Worm (Caenorhabditis elegans): ENCODE data around the gene ttr-12.

The ttr-12 gene

ce11 chrV:20633619-20634018 is 25.0 kb upstream of the ttr-12 start, which contains the start of gene F46B3.15:
Gene F46B3.15, minus strand, starts transcription at chrV:20633719.
- TF ChIP-seq gmeb-2 (tag; optimal IDR thresholded peaks at IDR 0.05) (no peak), C38D4.7 (GFP tag; optimal IDR thresholded peaks at IDR 0.05) (no peak), ahr-1 (tag; optimal IDR thresholded peaks at IDR 0.05) (no peak), hlh-30 (tag; optimal IDR thresholded peaks at IDR 0.05; ENCODE audit: insufficient read depth) (no peak), hlh-6 (tag; optimal IDR thresholded peaks at IDR 0.05) (no peak), ceh-30 (tag; optimal IDR thresholded peaks at IDR 0.05) (no peak), C08G9.2 (tag; optimal IDR thresholded peaks at IDR 0.05) (no peak), sdc-2 (tag; optimal IDR thresholded peaks at IDR 0.05) (no peak), ceh-14 (tag; optimal IDR thresholded peaks at IDR 0.05) (no peak), Y22D7AL.16 (tag; optimal IDR thresholded peaks at IDR 0.05) (no peak), F13H6.1 (tag; optimal IDR thresholded peaks at IDR 0.05) (no peak), che-1 (tag; optimal IDR thresholded peaks at IDR 0.05) (no peak), pax-1 (tag; optimal IDR thresholded peaks at IDR 0.05) (no peak), ceh-45 (GFP tag; IDR thresholded peaks at IDR 0.05) (no peak), pag-3 (tag; optimal IDR thresholded peaks at IDR 0.05; ENCODE audit: borderline replicate concordance) (no peak)

ce11 chrV:20631255-20631654 is 22.7 kb upstream of the ttr-12 start, which contains the start of gene F46B3.14:
Gene F46B3.14, minus strand, starts transcription at chrV:20631355.
- TF ChIP-seq hlh-30 (tag; optimal IDR thresholded peaks at IDR 0.05; ENCODE audit: insufficient read depth): no peak
- TF ChIP-seq ceh-24 (tag; optimal IDR thresholded peaks at IDR 0.05): no peak
- no peak for TF ChIP-seq fax-1 (tag; optimal IDR thresholded peaks at IDR 0.05)
- no peak for TF ChIP-seq sox-2 (GFP tag; IDR thresholded peaks at IDR 0.05)
- no peak for TF ChIP-seq ets-4 (tag; optimal IDR thresholded peaks at IDR 0.05)
- no peak for TF ChIP-seq hlh-8 (tag; optimal IDR thresholded peaks at IDR 0.05)
- TF ChIP-seq pha-4 (tag; optimal IDR thresholded peaks at IDR 0.05): no peak
- no peak for TF ChIP-seq pqm-1 (tag; optimal IDR thresholded peaks at IDR 0.05)

ce11 chrV:20626043-20626761 is 17.6 kb upstream of the ttr-12 start, which contains the start of the genes F46B3.9 and srz-18:
Gene F46B3.9, minus strand, starts transcription at chrV:20626143.
Gene srz-18, plus strand, starts transcription at chrV:20626711.
- TF ChIP-seq ceh-34 (tag; optimal IDR thresholded peaks at IDR 0.05): no peak
- TF ChIP-seq ztf-16 (tag; optimal IDR thresholded peaks at IDR 0.05): no peak
- no peak for TF ChIP-seq dve-1 (tag; optimal IDR thresholded peaks at IDR 0.05)
- no peak for TF ChIP-seq ref-2 (tag; optimal IDR thresholded peaks at IDR 0.05)

ce11 chrV:20625260-20625659 is 16.7 kb upstream of the ttr-12 start:
- TF ChIP-seq dmd-4 (tag; optimal IDR thresholded peaks at IDR 0.05; ENCODE audit: borderline replicate concordance) (no peak), nfya-1 (tag; optimal IDR thresholded peaks at IDR 0.05) (no peak), ceh-34 (tag; optimal IDR thresholded peaks at IDR 0.05) (no peak), Y22D7AL.16 (tag; optimal IDR thresholded peaks at IDR 0.05) (no peak), unc-55 (GFP tag; optimal IDR thresholded peaks at IDR 0.05) (no peak), K02D7.2 (tag; optimal IDR thresholded peaks at IDR 0.05) (no peak), K09A11.1 (tag; optimal IDR thresholded peaks at IDR 0.05; ENCODE audit: insufficient read depth) (no peak), sox-2 (GFP tag; IDR thresholded peaks at IDR 0.05) (no peak), elt-2 (tag; optimal IDR thresholded peaks at IDR 0.05) (no peak), pat-9 (tag; optimal IDR thresholded peaks at IDR 0.05) (no peak), madf-2 (tag; optimal IDR thresholded peaks at IDR 0.05) (no peak), C08G9.2 (tag; optimal IDR thresholded peaks at IDR 0.05) (no peak), hlh-13 (GFP tag; optimal IDR thresholded peaks at IDR 0.05) (no peak), ceh-6 (GFP tag; optimal IDR thresholded peaks at IDR 0.05) (no peak), pha-2 (tag; optimal IDR thresholded peaks at IDR 0.05) (no peak), unc-42 (tag; optimal IDR thresholded peaks at IDR 0.05) (no peak)

Measured in whole organism, late embryonic.